Fruit fly (Drosophila melanogaster) whole organism, embryonic: ENCODE data around the gene CG13876.
A peak's percentile ranks its signal among the peaks of the same experiment; 100 is the strongest.

Experiments
- Abd-B ChIP-seq: fragments of 200-800 bp; sonication (Bioruptor generic); optimal IDR thresholded peaks from 2 replicates; lab custom pipeline; 2018; ENCODE audit warnings: missing biosample characterization, mild to moderate bottlenecking, missing genetic modification characterization, moderate library complexity
- Atf3 ChIP-seq: fragments of 200-800 bp; sonication (Bioruptor generic); optimal IDR thresholded peaks from 3 replicates; lab custom pipeline; 2016; ENCODE audit warnings: missing biosample characterization, missing genetic modification characterization
- CG10209 ChIP-seq: fragments of 200-800 bp; sonication (Bioruptor generic); optimal IDR thresholded peaks from 3 replicates; lab custom pipeline; 2017; ENCODE audit warnings: missing biosample characterization, mild to moderate bottlenecking, missing genetic modification characterization, missing genetic modification reagents
- CG1024 ChIP-seq: fragments of 200-800 bp; sonication (Bioruptor generic); IDR thresholded peaks from 2 replicates; pipeline ENCODE4 v1.3.6; 2022; ENCODE audit warnings: missing biosample characterization, missing genetic modification characterization
- CG10431 ChIP-seq: fragments of 200-800 bp; sonication (Bioruptor generic); optimal IDR thresholded peaks from 3 replicates; lab custom pipeline; 2018; ENCODE audit warnings: missing biosample characterization, mild to moderate bottlenecking, missing genetic modification characterization
- CG11504 ChIP-seq: fragments of 200-800 bp; sonication (Bioruptor generic); optimal IDR thresholded peaks from 3 replicates; lab custom pipeline; 2019; ENCODE audit warnings: missing biosample characterization, mild to moderate bottlenecking, missing genetic modification characterization, moderate library complexity
- CG12744 ChIP-seq: fragments of 200-800 bp; sonication (Bioruptor generic); optimal IDR thresholded peaks from 2 replicates; lab custom pipeline; 2016; ENCODE audit warnings: missing biosample characterization, missing genetic modification characterization
- CG14014 ChIP-seq: fragments of 200-800 bp; sonication (Bioruptor generic); IDR thresholded peaks from 2 replicates; pipeline ENCODE4 v1.3.6; 2022; ENCODE audit warnings: missing biosample characterization, missing genetic modification characterization
- CG1602 ChIP-seq: fragments of 200-800 bp; sonication (Bioruptor generic); optimal IDR thresholded peaks from 3 replicates; lab custom pipeline; 2016; ENCODE audit warnings: missing biosample characterization, missing genetic modification characterization
- CG1647 ChIP-seq: fragments of 200-800 bp; sonication (Bioruptor generic); optimal IDR thresholded peaks from 3 replicates; lab custom pipeline; 2016; ENCODE audit warnings: missing biosample characterization, missing genetic modification characterization
- CG17612 ChIP-seq: fragments of 200-800 bp; sonication (Bioruptor generic); IDR thresholded peaks from 2 replicates; pipeline ENCODE4 v1.3.6; 2022; ENCODE audit warnings: missing biosample characterization, missing genetic modification characterization
- CG6175 ChIP-seq: fragments of 200-800 bp; sonication (Bioruptor generic); IDR thresholded peaks from 3 replicates; pipeline ENCODE4 v1.3.6; 2022; ENCODE audit warnings: missing biosample characterization, missing genetic modification characterization
- CG6254 ChIP-seq: fragments of 200-800 bp; sonication (Bioruptor generic); optimal IDR thresholded peaks from 3 replicates; lab custom pipeline; 2017; ENCODE audit warnings: mild to moderate bottlenecking, missing biosample characterization, missing genetic modification reagents, missing genetic modification characterization
- CG6689 ChIP-seq: fragments of 200-800 bp; sonication (Bioruptor generic); IDR thresholded peaks from 2 replicates; pipeline ENCODE4 v1.3.6; 2022; ENCODE audit warnings: missing biosample characterization, missing genetic modification characterization
- CG6813 ChIP-seq: fragments of 200-800 bp; sonication (Bioruptor generic); optimal IDR thresholded peaks from 2 replicates; lab custom pipeline; 2017; ENCODE audit warnings: missing biosample characterization, missing genetic modification characterization, mild to moderate bottlenecking, moderate library complexity, missing genetic modification reagents
- CG7556 ChIP-seq: fragments of 200-800 bp; sonication (Bioruptor generic); optimal IDR thresholded peaks from 2 replicates; lab custom pipeline; 2017; ENCODE audit warnings: missing biosample characterization, mild to moderate bottlenecking, missing genetic modification characterization
- CG7786 ChIP-seq: fragments of 200-800 bp; sonication (Bioruptor generic); optimal IDR thresholded peaks from 2 replicates; lab custom pipeline; 2016; ENCODE audit warnings: missing biosample characterization, missing genetic modification characterization
- CG9817 ChIP-seq: fragments of 200-800 bp; sonication (Bioruptor generic); optimal IDR thresholded peaks from 2 replicates; lab custom pipeline; 2018; ENCODE audit warnings: missing biosample characterization, mild to moderate bottlenecking, missing genetic modification characterization, moderate library complexity
- CrebB ChIP-seq: fragments of 200-800 bp; sonication (Bioruptor generic); optimal IDR thresholded peaks from 3 replicates; lab custom pipeline; 2018; ENCODE audit warnings: missing biosample characterization, mild to moderate bottlenecking, missing genetic modification characterization
- Eip74EF ChIP-seq, 2 experiments: fragments of 200-800 bp in 1 of 2; fragments of >200 bp in 1 of 2; sonication (Bioruptor generic) in 1 of 2; optimal IDR thresholded peaks; 2 replicates each; lab custom pipeline; 2017 to 2019; ENCODE audit warnings: missing biosample characterization in 2 of 2, missing genetic modification characterization in 2 of 2, mild to moderate bottlenecking in 1 of 2, moderate library complexity in 1 of 2
- HHEX ChIP-seq: fragments of 200-800 bp; sonication (Bioruptor generic); optimal IDR thresholded peaks from 3 replicates; lab custom pipeline; 2017; ENCODE audit warnings: missing biosample characterization, mild to moderate bottlenecking, missing genetic modification characterization, missing genetic modification reagents
- HLH4C ChIP-seq: fragments of 200-800 bp; sonication (Bioruptor generic); IDR thresholded peaks from 3 replicates; pipeline ENCODE4 v1.3.6; 2022; ENCODE audit warnings: missing biosample characterization, missing genetic modification characterization; ENCODE audit not compliant: partially characterized antibody
- Hsf ChIP-seq: fragments of 200-800 bp; sonication (Bioruptor generic); optimal IDR thresholded peaks from 3 replicates; lab custom pipeline; 2016; ENCODE audit warnings: missing biosample characterization, missing genetic modification characterization
- Lim3 ChIP-seq: fragments of 200-800 bp; sonication (Bioruptor generic); IDR thresholded peaks from 2 replicates; pipeline ENCODE4 v1.3.6; 2022; ENCODE audit warnings: missing biosample characterization, missing genetic modification characterization
- Neu2 ChIP-seq: fragments of 200-800 bp; sonication (Bioruptor generic); optimal IDR thresholded peaks from 3 replicates; lab custom pipeline; 2016; ENCODE audit warnings: missing biosample characterization, missing genetic modification characterization, borderline replicate concordance
- Rx ChIP-seq: fragments of 200-800 bp; sonication (Bioruptor generic); IDR thresholded peaks from 2 replicates; pipeline ENCODE4 v1.3.6; 2022; ENCODE audit warnings: missing biosample characterization, missing genetic modification characterization
- ato ChIP-seq: fragments of 200-800 bp; sonication (Bioruptor generic); IDR thresholded peaks from 2 replicates; pipeline ENCODE4 v1.3.6; 2022; ENCODE audit warnings: missing biosample characterization, missing genetic modification characterization; ENCODE audit not compliant: partially characterized antibody
- bab2 ChIP-seq: fragments of 200-800 bp; sonication (Bioruptor generic); optimal IDR thresholded peaks from 2 replicates; lab custom pipeline; 2016; ENCODE audit warnings: missing biosample characterization, missing genetic modification characterization
- bcd ChIP-seq: fragments of 200-800 bp; sonication (Bioruptor generic); optimal IDR thresholded peaks from 2 replicates; lab custom pipeline; 2017; ENCODE audit warnings: missing biosample characterization, mild to moderate bottlenecking, missing genetic modification characterization
- chm ChIP-seq: fragments of 200-800 bp; sonication (Bioruptor generic); IDR thresholded peaks from 2 replicates; pipeline ENCODE4 v1.3.6; 2022; ENCODE audit warnings: missing biosample characterization, missing genetic modification characterization
- fd102C ChIP-seq: fragments of 200-800 bp; sonication (Bioruptor generic); optimal IDR thresholded peaks from 2 replicates; lab custom pipeline; 2018; ENCODE audit warnings: missing biosample characterization, mild to moderate bottlenecking, missing genetic modification characterization, moderate library complexity
- fd3F ChIP-seq: fragments of 200-800 bp; sonication (Bioruptor generic); optimal IDR thresholded peaks from 2 replicates; lab custom pipeline; 2018; ENCODE audit warnings: missing biosample characterization, mild to moderate bottlenecking, missing genetic modification characterization, moderate library complexity
- fd96Cb ChIP-seq: fragments of 200-800 bp; sonication (Bioruptor generic); optimal IDR thresholded peaks from 2 replicates; lab custom pipeline; 2018; ENCODE audit warnings: missing biosample characterization, mild to moderate bottlenecking, missing genetic modification characterization, moderate library complexity
- gfzf ChIP-seq: fragments of 200-800 bp; sonication (Bioruptor generic); optimal IDR thresholded peaks from 2 replicates; lab custom pipeline; 2016; ENCODE audit warnings: missing biosample characterization, mild to moderate bottlenecking, missing genetic modification characterization, moderate library complexity
- gsb ChIP-seq: fragments of 200-800 bp; sonication (Bioruptor generic); IDR thresholded peaks from 2 replicates; pipeline ENCODE4 v1.3.6; 2022; ENCODE audit warnings: missing biosample characterization, missing genetic modification characterization
- gt ChIP-seq: fragments of 200-800 bp; sonication (Bioruptor generic); IDR thresholded peaks from 2 replicates; pipeline ENCODE4 v1.3.6; 2022; ENCODE audit warnings: missing biosample characterization, missing genetic modification characterization
- h ChIP-seq: fragments of >200 bp; optimal IDR thresholded peaks from 2 replicates; lab custom pipeline; 2017
- klu ChIP-seq: fragments of 200-800 bp; sonication (Bioruptor generic); IDR thresholded peaks from 2 replicates; pipeline ENCODE4 v1.3.6; 2022; ENCODE audit warnings: missing biosample characterization, missing genetic modification characterization
- kni ChIP-seq: fragments of 200-800 bp; sonication (Bioruptor generic); optimal IDR thresholded peaks from 3 replicates; lab custom pipeline; 2017; ENCODE audit warnings: mild to moderate bottlenecking, missing biosample characterization, missing genetic modification reagents, missing genetic modification characterization
- nerfin-1 ChIP-seq: fragments of 200-800 bp; sonication (Bioruptor generic); optimal IDR thresholded peaks from 3 replicates; lab custom pipeline; 2019; ENCODE audit warnings: missing biosample characterization, mild to moderate bottlenecking, missing genetic modification characterization, moderate library complexity
- p53 ChIP-seq: fragments of 200-800 bp; sonication (Bioruptor generic); optimal IDR thresholded peaks from 2 replicates; lab custom pipeline; 2016; ENCODE audit warnings: missing biosample characterization, missing genetic modification characterization
- so ChIP-seq: fragments of 200-800 bp; sonication (Bioruptor generic); IDR thresholded peaks from 3 replicates; pipeline ENCODE4 v1.3.6; 2022; ENCODE audit warnings: missing biosample characterization, missing genetic modification characterization
- sr ChIP-seq: fragments of 200-800 bp; sonication (Bioruptor generic); IDR thresholded peaks from 3 replicates; pipeline ENCODE4 v1.3.6; 2022; ENCODE audit warnings: missing biosample characterization, missing genetic modification characterization
- tio ChIP-seq: fragments of 200-800 bp; sonication (Bioruptor generic); optimal IDR thresholded peaks from 2 replicates; lab custom pipeline; 2017; ENCODE audit warnings: missing biosample characterization, missing genetic modification characterization, inconsistent platforms
- toy ChIP-seq: fragments of 200-800 bp; sonication (Bioruptor generic); IDR thresholded peaks from 2 replicates; pipeline ENCODE4 v1.3.6; 2022; ENCODE audit warnings: missing biosample characterization, missing genetic modification characterization
- vnd ChIP-seq: fragments of 200-800 bp; sonication (Bioruptor generic); IDR thresholded peaks from 3 replicates; pipeline ENCODE4 v1.3.6; 2022; ENCODE audit warnings: missing biosample characterization, missing genetic modification characterization; ENCODE audit not compliant: partially characterized antibody
- zen2 ChIP-seq: fragments of 200-800 bp; sonication (Bioruptor generic); IDR thresholded peaks from 3 replicates; pipeline ENCODE4 v1.3.6; 2022; ENCODE audit warnings: missing biosample characterization, missing genetic modification characterization; ENCODE audit not compliant: partially characterized antibody

Gene CG13876

dm6 chr3L:223019-223902 is 17.3 kb downstream of the CG13876 start, which contains the start of the genes pyx and CG33229 (continued):
- TF ChIP-seq toy (peak; percentile 55; the same call in 1 of the 2 replicates), CrebB (peak; percentile 14), h (no peak), fd102C (GFP tag; lab: Kevin White, UChicago) (no peak), CG7556 (GFP tag; lab: Kevin White, UChicago) (peak; percentile 76), gfzf (peak; percentile 77), gsb (GFP tag; lab: Robert Waterston, UW) (peak; percentile 75), ato (GFP tag; lab: Robert Waterston, UW) (no peak), nerfin-1 (tag; lab: Kevin White, UChicago) (peak; percentile 62), CG10209 (GFP tag; lab: Kevin White, UChicago) (peak; percentile 85), CG10431 (peak; percentile 78), CG17612 (GFP tag; lab: Robert Waterston, UW) (peak; percentile 50), Rx (GFP tag; lab: Robert Waterston, UW) (peak; percentile 56), CG11504 (tag; lab: Kevin White, UChicago) (peak; percentile 87), Atf3 (GFP tag; lab: Kevin White, UChicago) (peak; percentile 80), Neu2 (peak; percentile 5), Lim3 (no peak; the same call in 1 of the 2 replicates), CG1024 (GFP tag; lab: Robert Waterston, UW) (peak; percentile 55; the same call in 1 of the 2 replicates), Eip74EF (GFP tag; optimal IDR thresholded peaks at IDR 0.05; lab: Kevin White, UChicago) (no peak), CG6254 (peak; percentile 33), bab2 (GFP tag; lab: Kevin White, UChicago) (peak; percentile 87), CG14014 (peak; percentile 80), CG6813 (GFP tag; lab: Kevin White, UChicago) (peak; percentile 68), CG1602 (GFP tag; lab: Kevin White, UChicago) (peak; percentile 86), HHEX (GFP tag; lab: Kevin White, UChicago) (peak; percentile 81), fd96Cb (peak; percentile 81), vnd (GFP tag; lab: Robert Waterston, UW) (no peak), fd3F (peak; percentile 81), kni (peak; percentile 29), p53 (GFP tag; lab: Kevin White, UChicago) (no peak), tio (peak; percentile 90), klu (GFP tag; lab: Robert Waterston, UW) (peak; percentile 71; the same call in 1 of the 2 replicates), zen2 (GFP tag; lab: Robert Waterston, UW) (no peak), CG12744 (GFP tag; lab: Kevin White, UChicago) (peak; percentile 75), CG6175 (GFP tag; lab: Robert Waterston, UW) (peak; percentile 61; the same call in 1 of the 3 replicates), so (GFP tag; lab: Robert Waterston, UW) (peak; percentile 60; the same call in 1 of the 3 replicates), CG7786 (GFP tag; lab: Kevin White, UChicago) (peak; percentile 83), gt (GFP tag; lab: Robert Waterston, UW) (no peak; the same call in 1 of the 2 replicates), CG1647 (GFP tag; lab: Kevin White, UChicago) (peak; percentile 89), bcd (peak; percentile 86), CG6689 (peak; percentile 80; the same call in 1 of the 2 replicates), chm (GFP tag; lab: Robert Waterston, UW) (peak; percentile 37; the same call in 1 of the 2 replicates), CG9817 (peak; percentile 90), sr (GFP tag; lab: Robert Waterston, UW) (no peak), HLH4C (GFP tag; lab: Robert Waterston, UW) (0 out of 3 replicates have a peak, but pooled peaks have one; percentile 46), Hsf (GFP tag; lab: Kevin White, UChicago) (peak; percentile 94), Abd-B (peak; percentile 91)
